Fruit fly (Drosophila melanogaster) whole organism, embryonic: ENCODE results near the gene ATPsynB.

Experiments
- Aef1 ChIP-seq: fragments of 200-800 bp; sonication (Bioruptor generic); IDR thresholded peaks from 3 replicates; pipeline ENCODE4 v1.3.6; 2022; ENCODE audit warnings: missing biosample characterization, missing genetic modification characterization
- Asciz ChIP-seq: fragments of 200-800 bp; sonication (Bioruptor generic); optimal IDR thresholded peaks from 2 replicates; lab custom pipeline; 2017; ENCODE audit warnings: missing biosample characterization, mild to moderate bottlenecking, missing genetic modification characterization, missing genetic modification reagents
- B-H2 ChIP-seq: fragments of 200-800 bp; sonication (Bioruptor generic); optimal IDR thresholded peaks from 2 replicates; lab custom pipeline; 2018; ENCODE audit warnings: missing biosample characterization, mild to moderate bottlenecking, missing genetic modification characterization
- CG10274 ChIP-seq: fragments of 200-800 bp; sonication (Bioruptor generic); optimal IDR thresholded peaks from 3 replicates; lab custom pipeline; 2017; ENCODE audit warnings: missing biosample characterization, mild to moderate bottlenecking, missing genetic modification characterization
- CG10543 ChIP-seq: fragments of 200-800 bp; sonication (Bioruptor generic); optimal IDR thresholded peaks from 3 replicates; lab custom pipeline; 2017; ENCODE audit warnings: missing biosample characterization, mild to moderate bottlenecking, missing genetic modification characterization, moderate library complexity
- CG12659 ChIP-seq: fragments of 200-800 bp; sonication (Bioruptor generic); optimal IDR thresholded peaks from 3 replicates; lab custom pipeline; 2017; ENCODE audit warnings: mild to moderate bottlenecking, missing biosample characterization, missing genetic modification reagents, missing genetic modification characterization
- CG15011 ChIP-seq: fragments of 200-800 bp; sonication (Bioruptor generic); optimal IDR thresholded peaks from 3 replicates; lab custom pipeline; 2018; ENCODE audit warnings: missing biosample characterization, mild to moderate bottlenecking, missing genetic modification characterization
- CG17186 ChIP-seq: fragments of 200-800 bp; sonication (Bioruptor generic); optimal IDR thresholded peaks from 3 replicates; lab custom pipeline; 2017; ENCODE audit warnings: missing biosample characterization, missing genetic modification reagents, missing genetic modification characterization
- CG17802 ChIP-seq: fragments of 200-800 bp; sonication (Bioruptor generic); optimal IDR thresholded peaks from 2 replicates; lab custom pipeline; 2018; ENCODE audit warnings: missing biosample characterization, mild to moderate bottlenecking, missing genetic modification characterization, moderate library complexity
- CG18262 ChIP-seq: fragments of 200-800 bp; optimal IDR thresholded peaks from 3 replicates; lab custom pipeline; 2019; ENCODE audit warnings: missing biosample characterization, mild to moderate bottlenecking, missing genetic modification characterization, moderate library complexity
- CG2129 ChIP-seq: fragments of 200-800 bp; sonication (Bioruptor generic); IDR thresholded peaks from 2 replicates; pipeline ENCODE4 v1.3.6; 2022; ENCODE audit warnings: missing biosample characterization, missing genetic modification characterization; ENCODE audit not compliant: partially characterized antibody
- CG2199 ChIP-seq: fragments of 200-800 bp; sonication (Bioruptor generic); IDR thresholded peaks from 3 replicates; pipeline ENCODE4 v1.3.6; 2022; ENCODE audit warnings: missing biosample characterization, missing genetic modification characterization
- CG2712 ChIP-seq: fragments of 200-800 bp; optimal IDR thresholded peaks from 3 replicates; lab custom pipeline; 2019; ENCODE audit warnings: missing biosample characterization, mild to moderate bottlenecking, missing genetic modification characterization, moderate library complexity
- CG30403 ChIP-seq: fragments of 200-800 bp; sonication (Bioruptor generic); optimal IDR thresholded peaks from 3 replicates; lab custom pipeline; 2016; ENCODE audit warnings: missing biosample characterization, missing genetic modification characterization
- CG31388 ChIP-seq: fragments of 200-800 bp; sonication (Bioruptor generic); optimal IDR thresholded peaks from 2 replicates; lab custom pipeline; 2016; ENCODE audit warnings: missing biosample characterization, missing genetic modification characterization
- CG31441 ChIP-seq: fragments of 200-800 bp; sonication (Bioruptor generic); IDR thresholded peaks from 2 replicates; pipeline ENCODE4 v1.3.6; 2022; ENCODE audit warnings: missing biosample characterization, missing genetic modification characterization
- CG32767 ChIP-seq: fragments of 200-800 bp; sonication (Bioruptor generic); IDR thresholded peaks from 2 replicates; pipeline ENCODE4 v1.3.6; 2022; ENCODE audit warnings: missing biosample characterization, missing genetic modification characterization
- CG3281 ChIP-seq: fragments of 200-800 bp; sonication (Bioruptor generic); optimal IDR thresholded peaks from 3 replicates; lab custom pipeline; 2017; ENCODE audit warnings: missing biosample characterization, mild to moderate bottlenecking, missing genetic modification characterization
- CG4617 ChIP-seq: fragments of 200-800 bp; sonication (Bioruptor generic); optimal IDR thresholded peaks from 3 replicates; lab custom pipeline; 2016; ENCODE audit warnings: missing biosample characterization, missing genetic modification characterization, borderline replicate concordance
- CG4730 ChIP-seq: fragments of 200-800 bp; sonication (Bioruptor generic); IDR thresholded peaks from 2 replicates; pipeline ENCODE4 v1.3.6; 2022; ENCODE audit warnings: missing biosample characterization, missing genetic modification characterization
- CG6254 ChIP-seq: fragments of 200-800 bp; sonication (Bioruptor generic); optimal IDR thresholded peaks from 3 replicates; lab custom pipeline; 2017; ENCODE audit warnings: mild to moderate bottlenecking, missing biosample characterization, missing genetic modification reagents, missing genetic modification characterization
- CG7357 ChIP-seq: fragments of 200-800 bp; sonication (Bioruptor generic); IDR thresholded peaks from 3 replicates; pipeline ENCODE4 v1.3.6; 2022; ENCODE audit warnings: missing biosample characterization, missing genetic modification characterization
- CG7745 ChIP-seq: fragments of 200-800 bp; sonication (Bioruptor generic); optimal IDR thresholded peaks from 2 replicates; lab custom pipeline; 2018; ENCODE audit warnings: missing biosample characterization, mild to moderate bottlenecking, missing genetic modification characterization, moderate library complexity
- CG7786 ChIP-seq: fragments of 200-800 bp; sonication (Bioruptor generic); optimal IDR thresholded peaks from 2 replicates; lab custom pipeline; 2016; ENCODE audit warnings: missing biosample characterization, missing genetic modification characterization
- CG8359 ChIP-seq: fragments of 200-800 bp; sonication (Bioruptor generic); optimal IDR thresholded peaks from 2 replicates; lab custom pipeline; 2017; ENCODE audit warnings: missing biosample characterization, mild to moderate bottlenecking, missing genetic modification characterization, borderline replicate concordance
- CG8944 ChIP-seq: fragments of 200-800 bp; sonication (Bioruptor generic); optimal IDR thresholded peaks from 3 replicates; lab custom pipeline; 2016; ENCODE audit warnings: missing biosample characterization, missing genetic modification characterization
- CG9876 ChIP-seq: fragments of 200-800 bp; sonication (Bioruptor generic); optimal IDR thresholded peaks from 2 replicates; lab custom pipeline; 2016; ENCODE audit warnings: missing biosample characterization, missing genetic modification characterization
- CHES-1-like ChIP-seq: fragments of 200-800 bp; sonication (Bioruptor generic); optimal IDR thresholded peaks from 2 replicates; lab custom pipeline; 2016; ENCODE audit warnings: missing biosample characterization, missing genetic modification characterization
- D ChIP-seq, 2 experiments: fragments of 200-800 bp in 1 of 2; fragments of >200 bp in 1 of 2; sonication (Bioruptor generic) in 1 of 2; optimal IDR thresholded peaks; 2 replicates in 1 of 2; 3 replicates in 1 of 2; lab custom pipeline; 2017; ENCODE audit warnings: mild to moderate bottlenecking in 1 of 2, missing biosample characterization in 1 of 2, missing genetic modification characterization in 1 of 2, missing genetic modification reagents in 1 of 2
- D19A ChIP-seq: fragments of 200-800 bp; optimal IDR thresholded peaks from 3 replicates; lab custom pipeline; 2019; ENCODE audit warnings: missing biosample characterization, mild to moderate bottlenecking, missing genetic modification characterization, moderate library complexity
- Hmr ChIP-seq: fragments of 200-800 bp; sonication (Bioruptor generic); optimal IDR thresholded peaks from 3 replicates; lab custom pipeline; 2017; ENCODE audit warnings: mild to moderate bottlenecking, missing biosample characterization, missing genetic modification reagents, missing genetic modification characterization
- Mrtf ChIP-seq: fragments of 200-800 bp; sonication (Bioruptor generic); IDR thresholded peaks from 3 replicates; pipeline ENCODE4 v1.3.6; 2022; ENCODE audit warnings: missing biosample characterization, missing genetic modification characterization
- Myb ChIP-seq: fragments of 200-800 bp; sonication (Bioruptor generic); optimal IDR thresholded peaks from 2 replicates; lab custom pipeline; 2016; ENCODE audit warnings: missing biosample characterization, missing genetic modification characterization
- NK7.1 ChIP-seq: fragments of 200-800 bp; sonication (Bioruptor generic); optimal IDR thresholded peaks from 3 replicates; lab custom pipeline; 2016; ENCODE audit warnings: missing biosample characterization, missing genetic modification characterization
- Oli ChIP-seq: fragments of 200-800 bp; sonication (Bioruptor generic); optimal IDR thresholded peaks from 2 replicates; lab custom pipeline; 2018; ENCODE audit warnings: missing biosample characterization, mild to moderate bottlenecking, missing genetic modification characterization, moderate library complexity
- Optix ChIP-seq: fragments of 200-800 bp; sonication (Bioruptor generic); IDR thresholded peaks from 3 replicates; pipeline ENCODE4 v1.3.6; 2022; ENCODE audit warnings: missing biosample characterization, missing genetic modification characterization
- Xrp1 ChIP-seq: fragments of 200-800 bp; sonication (Bioruptor generic); IDR thresholded peaks from 2 replicates; pipeline ENCODE4 v1.3.6; 2022; ENCODE audit warnings: missing biosample characterization, missing genetic modification characterization
- ash1 ChIP-seq: fragments of 200-800 bp; sonication (Bioruptor generic); optimal IDR thresholded peaks from 2 replicates; lab custom pipeline; 2018; ENCODE audit warnings: missing biosample characterization, mild to moderate bottlenecking, missing genetic modification characterization
- bcd ChIP-seq: fragments of 200-800 bp; sonication (Bioruptor generic); optimal IDR thresholded peaks from 2 replicates; lab custom pipeline; 2017; ENCODE audit warnings: missing biosample characterization, mild to moderate bottlenecking, missing genetic modification characterization
- btn ChIP-seq: fragments of 200-800 bp; sonication (Bioruptor generic); optimal IDR thresholded peaks from 2 replicates; lab custom pipeline; 2016; ENCODE audit warnings: missing biosample characterization, missing genetic modification characterization
- cato ChIP-seq: fragments of 200-800 bp; sonication (Bioruptor generic); optimal IDR thresholded peaks from 2 replicates; lab custom pipeline; 2016; ENCODE audit warnings: missing biosample characterization, missing genetic modification characterization, borderline replicate concordance
- dan ChIP-seq: fragments of 200-800 bp; sonication (Bioruptor generic); IDR thresholded peaks from 2 replicates; pipeline ENCODE4 v1.3.6; 2022; ENCODE audit warnings: missing biosample characterization, missing genetic modification characterization
- emc ChIP-seq: fragments of 200-800 bp; sonication (Bioruptor generic); optimal IDR thresholded peaks from 2 replicates; lab custom pipeline; 2016; ENCODE audit warnings: missing biosample characterization, missing genetic modification characterization
- ewg ChIP-seq: fragments of 200-800 bp; sonication (Bioruptor generic); optimal IDR thresholded peaks from 3 replicates; lab custom pipeline; 2017; ENCODE audit warnings: mild to moderate bottlenecking, missing biosample characterization, missing genetic modification reagents, missing genetic modification characterization
- grau ChIP-seq: fragments of 200-800 bp; optimal IDR thresholded peaks from 3 replicates; lab custom pipeline; 2019; ENCODE audit warnings: missing biosample characterization, mild to moderate bottlenecking, missing genetic modification characterization, moderate library complexity
- insv ChIP-seq, 2 experiments: fragments of 200-800 bp; sonication (Bioruptor generic); optimal IDR thresholded peaks; 3 replicates each; lab custom pipeline; 2016 to 2018; ENCODE audit warnings: missing biosample characterization in 2 of 2, missing genetic modification characterization in 2 of 2
- kah ChIP-seq: fragments of 200-800 bp; sonication (Bioruptor generic); optimal IDR thresholded peaks from 2 replicates; lab custom pipeline; 2018; ENCODE audit warnings: missing biosample characterization, mild to moderate bottlenecking, missing genetic modification characterization
- mld ChIP-seq: fragments of 200-800 bp; sonication (Bioruptor generic); IDR thresholded peaks from 3 replicates; pipeline ENCODE4 v1.3.6; 2022; ENCODE audit warnings: missing biosample characterization, missing genetic modification characterization; ENCODE audit not compliant: partially characterized antibody
- pita ChIP-seq: fragments of 200-800 bp; sonication (Bioruptor generic); optimal IDR thresholded peaks from 2 replicates; lab custom pipeline; 2017; ENCODE audit warnings: missing biosample characterization, mild to moderate bottlenecking, missing genetic modification characterization
- so ChIP-seq: fragments of 200-800 bp; sonication (Bioruptor generic); IDR thresholded peaks from 3 replicates; pipeline ENCODE4 v1.3.6; 2022; ENCODE audit warnings: missing biosample characterization, missing genetic modification characterization
- unpg ChIP-seq: fragments of 200-800 bp; sonication (Bioruptor generic); optimal IDR thresholded peaks from 3 replicates; lab custom pipeline; 2018; ENCODE audit warnings: missing biosample characterization, mild to moderate bottlenecking, missing genetic modification characterization, moderate library complexity

The ATPsynB gene

dm6 chr3L:9739629-9740028 lies 9.8 kb downstream of the ATPsynB start (continued):
- TF ChIP-seq kah (GFP tag; lab: Kevin White, UChicago): no peak
- TF ChIP-seq CG17802 (tag; lab: Kevin White, UChicago): no peak
- peak; percentile 16 for TF ChIP-seq Asciz (GFP tag; lab: Kevin White, UChicago)
- no peak for TF ChIP-seq btn (GFP tag; lab: Kevin White, UChicago)
- peak; percentile 46 for TF ChIP-seq CG18262 (tag; lab: Kevin White, UChicago)
- no peak for TF ChIP-seq CG2129 (GFP tag; lab: Robert Waterston, UW)
- TF ChIP-seq CG2199 (GFP tag; lab: Robert Waterston, UW): no peak
- TF ChIP-seq Hmr (GFP tag; lab: Kevin White, UChicago): peak; percentile 46
- TF ChIP-seq emc: no peak
- no peak for TF ChIP-seq insv (GFP tag; optimal IDR thresholded peaks at IDR 0.05; lab: Kevin White, UChicago)
- TF ChIP-seq Aef1: no peak
- TF ChIP-seq B-H2 (GFP tag; lab: Kevin White, UChicago): no peak
- no peak for TF ChIP-seq so (GFP tag; lab: Robert Waterston, UW)
- TF ChIP-seq CG6254 (GFP tag; lab: Kevin White, UChicago): no peak
- TF ChIP-seq CG4617: no peak
- no peak for TF ChIP-seq cato (GFP tag; lab: Kevin White, UChicago)
- peak; percentile 33 for TF ChIP-seq unpg (GFP tag; lab: Kevin White, UChicago)
- TF ChIP-seq mld (GFP tag; lab: Robert Waterston, UW): no peak
- TF ChIP-seq Mrtf (GFP tag; lab: Robert Waterston, UW): no peak
- no peak for TF ChIP-seq CG12659 (GFP tag; lab: Kevin White, UChicago)
- no peak for TF ChIP-seq Oli (tag; lab: Kevin White, UChicago)
- peak; percentile 17; the same call in 1 of the 2 replicates for TF ChIP-seq Xrp1 (GFP tag; lab: Robert Waterston, UW)
- TF ChIP-seq bcd (GFP tag; lab: Kevin White, UChicago): no peak
- no peak for TF ChIP-seq CG4730 (GFP tag; lab: Robert Waterston, UW)
- TF ChIP-seq grau (tag; lab: Kevin White, UChicago): no peak
- TF ChIP-seq CG30403 (GFP tag; lab: Kevin White, UChicago): peak; percentile 40
- no peak for TF ChIP-seq Myb (GFP tag; lab: Kevin White, UChicago)
- peak; percentile 6 for TF ChIP-seq CG3281
- no peak for TF ChIP-seq CG7786 (GFP tag; lab: Kevin White, UChicago)
- TF ChIP-seq CG10543: no peak
- TF ChIP-seq CG10274 (GFP tag; lab: Kevin White, UChicago): no peak
- no peak for TF ChIP-seq CG7745
- no peak for TF ChIP-seq pita
- TF ChIP-seq ash1: no peak
- peak; percentile 53 for TF ChIP-seq CG2712 (tag; lab: Kevin White, UChicago)
- TF ChIP-seq CHES-1-like (GFP tag; lab: Kevin White, UChicago): no peak
- TF ChIP-seq CG15011 (GFP tag; lab: Kevin White, UChicago): no peak
- TF ChIP-seq CG31388: no peak
- no peak for TF ChIP-seq CG32767 (GFP tag; lab: Robert Waterston, UW)
- no peak for TF ChIP-seq NK7.1 (GFP tag; lab: Kevin White, UChicago)
- TF ChIP-seq D (optimal IDR thresholded peaks at IDR 0.05; lab: Kevin White, UChicago): no peak
- no peak for TF ChIP-seq D (GFP tag; optimal IDR thresholded peaks at IDR 0.05; lab: Kevin White, UChicago)
- no peak for TF ChIP-seq CG17186 (GFP tag; lab: Kevin White, UChicago)
- no peak for TF ChIP-seq dan (GFP tag; lab: Robert Waterston, UW)
- TF ChIP-seq CG8359: no peak
- TF ChIP-seq CG31441 (GFP tag; lab: Robert Waterston, UW): peak; percentile 54; the same call in 1 of the 2 replicates
- TF ChIP-seq CG7357: no peak
- TF ChIP-seq CG9876: no peak
- no peak for TF ChIP-seq CG8944
- TF ChIP-seq D19A (tag; lab: Kevin White, UChicago): no peak
- TF ChIP-seq ewg (GFP tag; lab: Kevin White, UChicago): peak; percentile 57
- no peak for TF ChIP-seq Optix (GFP tag; lab: Robert Waterston, UW)
